Worm (Caenorhabditis elegans) whole organism, L3 larva: ENCODE measurements around the gene C25D7.5.

ENCODE experiments used
- ama-1 ChIP-seq: fragments of 150-350 bp; optimal IDR thresholded peaks from 2 replicates; lab custom pipeline; 2018
- fos-1 ChIP-seq: fragments of 150-350 bp; optimal IDR thresholded peaks from 2 replicates; lab custom pipeline; 2014; ENCODE audit warnings: missing biosample characterization, missing genetic modification characterization
- jun-1 ChIP-seq: fragments of 150-350 bp; optimal IDR thresholded peaks from 2 replicates; lab custom pipeline; 2014; ENCODE audit warnings: missing biosample characterization, missing genetic modification reagents, missing genetic modification characterization
- mml-1 ChIP-seq: fragments of 150-350 bp; sonication (generic microtip); optimal IDR thresholded peaks from 3 replicates; lab custom pipeline; 2014; ENCODE audit warnings: missing biosample characterization, missing genetic modification characterization
- nhr-11 ChIP-seq: fragments of 150-350 bp; optimal IDR thresholded peaks from 2 replicates; lab custom pipeline; 2014; ENCODE audit warnings: missing biosample characterization, missing genetic modification characterization
- nhr-237 ChIP-seq: fragments of 150-350 bp; optimal IDR thresholded peaks from 2 replicates; lab custom pipeline; 2014; ENCODE audit warnings: missing biosample characterization, missing genetic modification characterization
- nhr-77 ChIP-seq: fragments of 150-350 bp; optimal IDR thresholded peaks from 2 replicates; lab custom pipeline; 2014; ENCODE audit warnings: missing biosample characterization, missing genetic modification characterization
- pha-4 ChIP-seq: fragments of 150-350 bp; optimal IDR thresholded peaks from 2 replicates; lab custom pipeline; 2014; ENCODE audit warnings: missing biosample characterization, missing genetic modification reagents, missing genetic modification characterization
- pqm-1 ChIP-seq: fragments of 150-350 bp; optimal IDR thresholded peaks from 2 replicates; lab custom pipeline; 2017; ENCODE audit warnings: missing biosample characterization, missing genetic modification characterization, inconsistent platforms

DNA sequence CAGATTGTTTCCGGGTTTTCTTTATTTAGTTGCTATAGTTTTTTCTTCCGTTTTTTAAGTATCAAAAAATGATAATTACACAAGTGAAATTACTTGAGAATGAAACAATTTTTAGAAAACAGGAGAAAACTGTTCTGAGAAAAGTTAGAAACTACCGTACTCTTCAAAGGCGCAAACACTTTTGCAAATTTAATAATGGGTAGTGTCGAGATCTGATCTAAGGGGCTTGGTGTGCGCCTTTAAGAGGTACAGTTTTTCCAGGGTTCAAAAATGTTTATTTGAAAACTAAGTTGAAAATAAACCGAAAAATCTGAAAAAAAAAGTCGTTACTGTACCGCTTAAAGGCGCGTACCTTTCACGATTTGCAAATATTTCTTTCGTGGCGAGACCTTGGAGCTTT is 8.1 kb downstream of the C25D7.5 start:
- TF ChIP-seq fos-1 (tag; lab: Kevin White, UChicago) (no peak), ama-1 (lab: Kevin White, UChicago) (no peak), pqm-1 (tag; lab: Kevin White, UChicago) (no peak), nhr-11 (tag; lab: Kevin White, UChicago) (no peak), nhr-77 (tag; lab: Kevin White, UChicago) (no peak), nhr-237 (tag; lab: Kevin White, UChicago) (no peak), jun-1 (tag; lab: Kevin White, UChicago) (no peak), pha-4 (no peak), mml-1 (tag; lab: Kevin White, UChicago) (no peak)
